Worm (Caenorhabditis elegans) whole organism, L3 larva: ENCODE results near the gene F41C6.7.

Experiments
- R02D3.7 ChIP-seq: fragments of 150-350 bp; optimal IDR thresholded peaks from 2 replicates; lab custom pipeline; 2014; ENCODE audit warnings: missing biosample characterization, missing genetic modification characterization
- ZK546.5 ChIP-seq: sonication (generic microtip); optimal IDR thresholded peaks from 2 replicates; lab custom pipeline; 2017; ENCODE audit warnings: missing biosample characterization, missing genetic modification characterization
- aly-2 ChIP-seq: fragments of 150-350 bp; optimal IDR thresholded peaks from 2 replicates; lab custom pipeline; 2014; ENCODE audit warnings: missing biosample characterization, missing genetic modification characterization
- ama-1 ChIP-seq: fragments of 150-350 bp; optimal IDR thresholded peaks from 2 replicates; lab custom pipeline; 2018
- ceh-28 ChIP-seq: fragments of 150-350 bp; optimal IDR thresholded peaks from 2 replicates; lab custom pipeline; 2014; ENCODE audit warnings: missing biosample characterization, missing genetic modification reagents, missing genetic modification characterization
- ceh-82 ChIP-seq: fragments of 150-350 bp; optimal IDR thresholded peaks from 2 replicates; lab custom pipeline; 2014; ENCODE audit warnings: missing biosample characterization, missing genetic modification characterization
- ceh-9 ChIP-seq: sonication (generic microtip); optimal IDR thresholded peaks from 2 replicates; lab custom pipeline; 2018; ENCODE audit warnings: missing biosample characterization, missing genetic modification characterization
- daf-12 ChIP-seq: fragments of 150-350 bp; optimal IDR thresholded peaks from 2 replicates; lab custom pipeline; 2014; ENCODE audit warnings: missing biosample characterization, missing genetic modification reagents, missing genetic modification characterization
- egl-27 ChIP-seq: sonication (generic microtip); optimal IDR thresholded peaks from 4 replicates; lab custom pipeline; 2017; ENCODE audit warnings: missing biosample characterization, missing genetic modification reagents, missing genetic modification characterization
- egl-5 ChIP-seq: fragments of 150-350 bp; optimal IDR thresholded peaks from 2 replicates; lab custom pipeline; 2017; ENCODE audit warnings: missing biosample characterization, missing genetic modification reagents, missing genetic modification characterization, inconsistent platforms
- elt-1 ChIP-seq: fragments of 150-350 bp; optimal IDR thresholded peaks from 2 replicates; lab custom pipeline; 2014; ENCODE audit warnings: missing biosample characterization, missing genetic modification characterization
- elt-2 ChIP-seq: sonication (generic microtip); optimal IDR thresholded peaks from 2 replicates; lab custom pipeline; 2016; ENCODE audit warnings: missing genetic modification reagents, mild to moderate bottlenecking, missing genetic modification characterization, missing compliant biosample characterization
- elt-3 ChIP-seq, 3 experiments: fragments of 150-350 bp in 1 of 3; sonication (generic microtip) in 2 of 3; optimal IDR thresholded peaks; 2 replicates in 2 of 3; 4 replicates in 1 of 3; lab custom pipeline; 2014 to 2017; ENCODE audit warnings: missing biosample characterization in 3 of 3, missing genetic modification characterization in 3 of 3
- eor-1 ChIP-seq, 2 experiments: fragments of 150-350 bp; optimal IDR thresholded peaks; 2 replicates each; lab custom pipeline; 2014 to 2018; ENCODE audit warnings: missing biosample characterization in 2 of 2, missing genetic modification characterization in 2 of 2
- fkh-10 ChIP-seq: sonication (generic microtip); optimal IDR thresholded peaks from 2 replicates; lab custom pipeline; 2017; ENCODE audit warnings: missing biosample characterization, missing genetic modification reagents, missing genetic modification characterization
- fos-1 ChIP-seq: fragments of 150-350 bp; optimal IDR thresholded peaks from 2 replicates; lab custom pipeline; 2014; ENCODE audit warnings: missing biosample characterization, missing genetic modification characterization
- hmg-11 ChIP-seq: sonication (generic microtip); optimal IDR thresholded peaks from 2 replicates; lab custom pipeline; 2016; ENCODE audit warnings: missing genetic modification characterization, missing compliant biosample characterization
- jun-1 ChIP-seq: fragments of 150-350 bp; optimal IDR thresholded peaks from 2 replicates; lab custom pipeline; 2014; ENCODE audit warnings: missing biosample characterization, missing genetic modification reagents, missing genetic modification characterization
- lin-39 ChIP-seq: fragments of 150-350 bp; optimal IDR thresholded peaks from 2 replicates; lab custom pipeline; 2018; ENCODE audit warnings: missing biosample characterization, missing genetic modification reagents, missing genetic modification characterization
- lsy-12 ChIP-seq: sonication (generic microtip); optimal IDR thresholded peaks from 2 replicates; lab custom pipeline; 2016; ENCODE audit warnings: mild to moderate bottlenecking, missing genetic modification characterization, missing compliant biosample characterization
- mdl-1 ChIP-seq: fragments of 150-350 bp; optimal IDR thresholded peaks from 2 replicates; lab custom pipeline; 2014; ENCODE audit warnings: missing biosample characterization, missing genetic modification characterization
- mml-1 ChIP-seq: fragments of 150-350 bp; sonication (generic microtip); optimal IDR thresholded peaks from 3 replicates; lab custom pipeline; 2014; ENCODE audit warnings: missing biosample characterization, missing genetic modification characterization
- nfya-1 ChIP-seq: sonication (generic microtip); optimal IDR thresholded peaks from 2 replicates; lab custom pipeline; 2017; ENCODE audit warnings: missing genetic modification characterization, mild to moderate bottlenecking, missing compliant biosample characterization, antibody characterized with exemption, moderate library complexity; ENCODE audit not compliant: insufficient read depth
- nhr-12 ChIP-seq: fragments of 150-350 bp; optimal IDR thresholded peaks from 2 replicates; lab custom pipeline; 2014; ENCODE audit warnings: missing biosample characterization, missing genetic modification characterization
- nhr-25 ChIP-seq: sonication (generic microtip); optimal IDR thresholded peaks from 2 replicates; lab custom pipeline; 2017; ENCODE audit warnings: missing biosample characterization, missing genetic modification characterization
- nhr-43 ChIP-seq: sonication (generic microtip); optimal IDR thresholded peaks from 2 replicates; lab custom pipeline; 2016; ENCODE audit warnings: mild to moderate bottlenecking, missing genetic modification characterization, missing compliant biosample characterization; ENCODE audit not compliant: poor library complexity, severe bottlenecking
- nhr-77 ChIP-seq: fragments of 150-350 bp; optimal IDR thresholded peaks from 2 replicates; lab custom pipeline; 2014; ENCODE audit warnings: missing biosample characterization, missing genetic modification characterization
- pha-4 ChIP-seq: fragments of 150-350 bp; optimal IDR thresholded peaks from 2 replicates; lab custom pipeline; 2014; ENCODE audit warnings: missing biosample characterization, missing genetic modification reagents, missing genetic modification characterization
- pqm-1 ChIP-seq: fragments of 150-350 bp; optimal IDR thresholded peaks from 2 replicates; lab custom pipeline; 2017; ENCODE audit warnings: missing biosample characterization, missing genetic modification characterization, inconsistent platforms
- sea-2 ChIP-seq: fragments of 150-350 bp; sonication (generic microtip); optimal IDR thresholded peaks from 4 replicates; lab custom pipeline; 2014; ENCODE audit warnings: missing biosample characterization, missing genetic modification reagents, missing genetic modification characterization
- skn-1 ChIP-seq: fragments of 150-350 bp; optimal IDR thresholded peaks from 2 replicates; lab custom pipeline; 2014; ENCODE audit warnings: missing biosample characterization, missing genetic modification characterization
- snpc-4 ChIP-seq: fragments of 150-350 bp; optimal IDR thresholded peaks from 2 replicates; lab custom pipeline; 2014; ENCODE audit warnings: missing biosample characterization, missing genetic modification characterization
- tbx-2 ChIP-seq: sonication (generic microtip); optimal IDR thresholded peaks from 2 replicates; lab custom pipeline; 2016; ENCODE audit warnings: mild to moderate bottlenecking, missing genetic modification characterization, missing compliant biosample characterization
- unc-39 ChIP-seq: sonication (generic microtip); optimal IDR thresholded peaks from 4 replicates; lab custom pipeline; 2017; ENCODE audit warnings: missing biosample characterization, missing genetic modification characterization
- ztf-11 ChIP-seq: fragments of 150-350 bp; optimal IDR thresholded peaks from 2 replicates; lab custom pipeline; 2014; ENCODE audit warnings: missing biosample characterization, missing genetic modification characterization
- ztf-4 ChIP-seq: fragments of 150-350 bp; optimal IDR thresholded peaks from 2 replicates; lab custom pipeline; 2014; ENCODE audit warnings: missing biosample characterization, missing genetic modification characterization

Gene F41C6.7

ce11 chrX:6853318-6853717 lies 31.8 kb downstream of the F41C6.7 start, which contains the start of gene rig-3:
Gene rig-3, plus strand, starts transcription at chrX:6853618.
- TF ChIP-seq lsy-12: no peak
- no peak for TF ChIP-seq mml-1
- no peak for TF ChIP-seq pqm-1 (tag; lab: Kevin White, UChicago)
- no peak for TF ChIP-seq lin-39 (tag; lab: Kevin White, UChicago)
- TF ChIP-seq egl-5: no peak
- no peak for TF ChIP-seq tbx-2 (tag; lab: Kevin White, UChicago)
- no peak for TF ChIP-seq nhr-25 (tag; lab: Kevin White, UChicago)

- TF ChIP-seq nfya-1 (no peak), fkh-10 (GFP tag; lab: Kevin White, UChicago) (no peak), ceh-82 (tag; lab: Kevin White, UChicago) (no peak), hmg-11 (tag; lab: Kevin White, UChicago) (no peak), unc-39 (tag; lab: Kevin White, UChicago) (no peak), egl-27 (tag; lab: Kevin White, UChicago) (no peak), snpc-4 (tag; lab: Kevin White, UChicago) (no peak)
Observed at ce11 chrX:6850412-6850811, 34.7 kb downstream of the F41C6.7 start.

- TF ChIP-seq R02D3.7 (no peak), tbx-2 (tag; lab: Kevin White, UChicago) (no peak), ceh-9 (tag; lab: Kevin White, UChicago) (no peak), mml-1 (no peak), nhr-43 (tag; lab: Kevin White, UChicago) (no peak), jun-1 (tag; lab: Kevin White, UChicago) (no peak), nhr-12 (tag; lab: Kevin White, UChicago) (no peak), fos-1 (tag; lab: Kevin White, UChicago) (no peak), ZK546.5 (tag; lab: Kevin White, UChicago) (no peak), pqm-1 (tag; lab: Kevin White, UChicago) (no peak), nhr-77 (tag; lab: Kevin White, UChicago) (no peak), mdl-1 (no peak), skn-1 (tag; lab: Kevin White, UChicago) (no peak), ceh-82 (tag; lab: Kevin White, UChicago) (no peak), unc-39 (tag; lab: Kevin White, UChicago) (no peak), pha-4 (no peak), lin-39 (tag; lab: Kevin White, UChicago) (no peak)
Observed at ce11 chrX:6848596-6848995, 36.5 kb downstream of the F41C6.7 start.

- no peak for TF ChIP-seq elt-1 (tag; lab: Kevin White, UChicago)
- no peak for TF ChIP-seq ceh-28 (tag; lab: Kevin White, UChicago)
- no peak for TF ChIP-seq nhr-25 (tag; lab: Kevin White, UChicago)
- no peak for TF ChIP-seq eor-1 (tag; optimal IDR thresholded peaks at IDR 0.05; lab: Kevin White, UChicago)
- TF ChIP-seq aly-2 (tag; lab: Kevin White, UChicago): no peak
- TF ChIP-seq sea-2 (GFP tag; lab: Kevin White, UChicago): no peak
- no peak for TF ChIP-seq ama-1 (lab: Kevin White, UChicago)
- no peak for TF ChIP-seq skn-1 (tag; lab: Kevin White, UChicago)
- no peak for TF ChIP-seq hmg-11 (tag; lab: Kevin White, UChicago)
- no peak for TF ChIP-seq elt-3 (tag; optimal IDR thresholded peaks at IDR 0.05; lab: Kevin White, UChicago)
- TF ChIP-seq fos-1 (tag; lab: Kevin White, UChicago): no peak
- no peak for TF ChIP-seq ztf-4
- TF ChIP-seq lsy-12: no peak
- no peak for TF ChIP-seq ztf-11 (tag; lab: Kevin White, UChicago)
- no peak for TF ChIP-seq pha-4
- no peak for TF ChIP-seq nhr-77 (tag; lab: Kevin White, UChicago)
- no peak for TF ChIP-seq daf-12 (tag; lab: Kevin White, UChicago)
- no peak for TF ChIP-seq mml-1
- no peak for TF ChIP-seq elt-2 (tag; lab: Kevin White, UChicago)
- TF ChIP-seq, all 47 proteins: peak for 0
Observed at ce11 chrX:6845934-6846333, 39.1 kb downstream of the F41C6.7 start, which contains the start of gene C53B7.2. Gene C53B7.2, plus strand, starts transcription at chrX:6846234.
